Worm (Caenorhabditis elegans) whole organism, L3 larva: ENCODE data around the gene B0361.3.

ENCODE experiments used
- R02D3.7 ChIP-seq: fragments of 150-350 bp; optimal IDR thresholded peaks from 2 replicates; lab custom pipeline; 2014; ENCODE audit warnings: missing biosample characterization, missing genetic modification characterization
- egl-27 ChIP-seq: sonication (generic microtip); optimal IDR thresholded peaks from 4 replicates; lab custom pipeline; 2017; ENCODE audit warnings: missing biosample characterization, missing genetic modification reagents, missing genetic modification characterization
- elt-2 ChIP-seq: sonication (generic microtip); optimal IDR thresholded peaks from 2 replicates; lab custom pipeline; 2016; ENCODE audit warnings: missing genetic modification reagents, mild to moderate bottlenecking, missing genetic modification characterization, missing compliant biosample characterization
- hmg-11 ChIP-seq: sonication (generic microtip); optimal IDR thresholded peaks from 2 replicates; lab custom pipeline; 2016; ENCODE audit warnings: missing genetic modification characterization, missing compliant biosample characterization
- jun-1 ChIP-seq: fragments of 150-350 bp; optimal IDR thresholded peaks from 2 replicates; lab custom pipeline; 2014; ENCODE audit warnings: missing biosample characterization, missing genetic modification reagents, missing genetic modification characterization
- nhr-237 ChIP-seq: fragments of 150-350 bp; optimal IDR thresholded peaks from 2 replicates; lab custom pipeline; 2014; ENCODE audit warnings: missing biosample characterization, missing genetic modification characterization
- nhr-76 ChIP-seq: fragments of 150-350 bp; sonication (generic microtip); optimal IDR thresholded peaks from 5 replicates; lab custom pipeline; 2014; ENCODE audit warnings: missing biosample characterization, missing genetic modification characterization
- nhr-77 ChIP-seq: fragments of 150-350 bp; optimal IDR thresholded peaks from 2 replicates; lab custom pipeline; 2014; ENCODE audit warnings: missing biosample characterization, missing genetic modification characterization
- pha-4 ChIP-seq: fragments of 150-350 bp; optimal IDR thresholded peaks from 2 replicates; lab custom pipeline; 2014; ENCODE audit warnings: missing biosample characterization, missing genetic modification reagents, missing genetic modification characterization
- skn-1 ChIP-seq: fragments of 150-350 bp; optimal IDR thresholded peaks from 2 replicates; lab custom pipeline; 2014; ENCODE audit warnings: missing biosample characterization, missing genetic modification characterization
- snpc-4 ChIP-seq: fragments of 150-350 bp; optimal IDR thresholded peaks from 2 replicates; lab custom pipeline; 2014; ENCODE audit warnings: missing biosample characterization, missing genetic modification characterization
- tbx-2 ChIP-seq: sonication (generic microtip); optimal IDR thresholded peaks from 2 replicates; lab custom pipeline; 2016; ENCODE audit warnings: mild to moderate bottlenecking, missing genetic modification characterization, missing compliant biosample characterization
- unc-62 ChIP-seq: fragments of 150-350 bp; sonication (generic microtip); optimal IDR thresholded peaks from 4 replicates; lab custom pipeline; 2014; ENCODE audit warnings: missing biosample characterization, missing genetic modification reagents, missing genetic modification characterization

- TF ChIP-seq R02D3.7 (tag; lab: Kevin White, UChicago) (no peak), hmg-11 (no peak), unc-62 (GFP tag; lab: Kevin White, UChicago) (no peak), snpc-4 (tag; lab: Kevin White, UChicago) (no peak), skn-1 (tag; lab: Kevin White, UChicago) (no peak), tbx-2 (tag; lab: Kevin White, UChicago) (no peak), nhr-237 (tag; lab: Kevin White, UChicago) (no peak), nhr-77 (tag; lab: Kevin White, UChicago) (no peak), elt-2 (tag; lab: Kevin White, UChicago) (no peak), pha-4 (no peak), egl-27 (tag; lab: Kevin White, UChicago) (no peak), jun-1 (tag; lab: Kevin White, UChicago) (no peak), nhr-76 (tag; lab: Kevin White, UChicago) (no peak)
Observed at ce11 chrIII:7275296-7275695, 6.0 kb upstream of the B0361.3 start, which contains the start of gene psd-1.
